Fruit fly (Drosophila melanogaster): ENCODE measurements around the gene CG3857.

The CG3857 gene

DNA sequence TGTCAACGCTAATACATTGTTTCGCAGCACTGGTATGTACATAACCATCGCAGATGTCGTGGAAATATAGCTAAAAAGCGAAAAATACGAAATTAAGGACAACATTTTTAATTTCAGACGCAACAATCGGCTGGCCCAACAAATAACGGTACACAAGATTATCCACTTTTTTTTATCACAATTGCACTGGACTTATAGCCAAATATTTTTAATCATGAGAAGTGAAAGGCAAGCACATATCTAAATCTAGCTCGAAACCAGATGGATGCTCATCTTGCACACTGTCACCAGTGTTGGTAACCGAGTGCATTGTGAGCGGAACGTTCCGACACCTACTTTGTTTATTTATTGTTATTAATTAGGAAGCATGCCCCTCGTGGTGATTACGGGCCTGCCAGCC is at the start of gene CG3857, which contains the start of gene CG3587 (continued):
- TF ChIP-seq amos (GFP tag; IDR thresholded peaks at IDR 0.05; ENCODE audit: partially characterized antibody): no peak
- no peak for TF ChIP-seq CG6813 (GFP tag; optimal IDR thresholded peaks at IDR 0.05)
- peak; percentile 58 for TF ChIP-seq NC2β (GFP tag; optimal IDR thresholded peaks at IDR 0.05)
- peak; percentile 66 for TF ChIP-seq CG14710 (tag; optimal IDR thresholded peaks at IDR 0.05)
- peak; percentile 10 for TF ChIP-seq Fer2 (tag; optimal IDR thresholded peaks at IDR 0.05)
- peak; percentile 46 for TF ChIP-seq CG17568 (GFP tag; optimal IDR thresholded peaks at IDR 0.05)
- no peak for TF ChIP-seq CG12071 (GFP tag; optimal IDR thresholded peaks at IDR 0.05)
- TF ChIP-seq Optix (GFP tag; IDR thresholded peaks at IDR 0.05): peak; percentile 60; the same call in 1 of the 3 replicates
- peak; percentile 76 to 78 for TF ChIP-seq chif (GFP tag; optimal IDR thresholded peaks at IDR 0.05)
- peak; percentile 79 for TF ChIP-seq CG3847 (GFP tag; IDR thresholded peaks at IDR 0.05)
- TF ChIP-seq CG12155 (GFP tag; optimal IDR thresholded peaks at IDR 0.05): peak; percentile 68
- TF ChIP-seq gcm2 (GFP tag; optimal IDR thresholded peaks at IDR 0.05): peak; percentile 59
- peak; percentile 38 for TF ChIP-seq twi (tag; optimal IDR thresholded peaks at IDR 0.05)
- no peak for TF ChIP-seq bowl (GFP tag; IDR thresholded peaks at IDR 0.05)
- peak; percentile 53 for TF ChIP-seq BEAF-32 (GFP tag; optimal IDR thresholded peaks at IDR 0.05)
- peak in 1 of 2 experiments; percentile 13 for TF ChIP-seq insv (GFP tag; optimal IDR thresholded peaks at IDR 0.05)
- no peak for TF ChIP-seq pita (GFP tag; optimal IDR thresholded peaks at IDR 0.05)
- TF ChIP-seq h (optimal IDR thresholded peaks at IDR 0.05): no peak
- TF ChIP-seq Bdp1 (GFP tag; optimal IDR thresholded peaks at IDR 0.05): peak; percentile 71
- TF ChIP-seq MESR4 (GFP tag; optimal IDR thresholded peaks at IDR 0.05): peak; percentile 40
- peak; percentile 43 for TF ChIP-seq NK7.1 (GFP tag; optimal IDR thresholded peaks at IDR 0.05)
- peak; percentile 19 for TF ChIP-seq CG2202 (tag; optimal IDR thresholded peaks at IDR 0.05)
- no peak for TF ChIP-seq Spps (tag; optimal IDR thresholded peaks at IDR 0.05)
- peak; percentile 81 for TF ChIP-seq Hmr (GFP tag; optimal IDR thresholded peaks at IDR 0.05)
- TF ChIP-seq Mrtf (GFP tag; IDR thresholded peaks at IDR 0.05): no peak
- peak; percentile 75 for TF ChIP-seq al (GFP tag; IDR thresholded peaks at IDR 0.05)
- peak; percentile 39; the same call in 1 of the 2 replicates for TF ChIP-seq CG31224 (GFP tag; IDR thresholded peaks at IDR 0.05)
- TF ChIP-seq CG31365 (tag; optimal IDR thresholded peaks at IDR 0.05): no peak
- peak; percentile 25 for TF ChIP-seq Lhr (GFP tag; optimal IDR thresholded peaks at IDR 0.05)
- no peak for TF ChIP-seq bbx (GFP tag; IDR thresholded peaks at IDR 0.05; ENCODE audit: partially characterized antibody)
- TF ChIP-seq CG8281 (tag; optimal IDR thresholded peaks at IDR 0.05): peak; percentile 11
- TF ChIP-seq CG1602 (GFP tag; optimal IDR thresholded peaks at IDR 0.05): peak; percentile 75
- TF ChIP-seq CG34224 (GFP tag; IDR thresholded peaks at IDR 0.05; ENCODE audit: partially characterized antibody): no peak
- TF ChIP-seq Xrp1 (GFP tag; IDR thresholded peaks at IDR 0.05): peak; percentile 77
- TF ChIP-seq Pdp1 (GFP tag; optimal IDR thresholded peaks at IDR 0.05): peak; percentile 79 to 92
- TF ChIP-seq jigr1 (GFP tag; IDR thresholded peaks at IDR 0.05): 0 out of 3 replicates have a peak, but pooled peaks have one; percentile 14
- no peak for TF ChIP-seq sc (optimal IDR thresholded peaks at IDR 0.05)
- peak; percentile 29 for TF ChIP-seq sc (GFP tag; optimal IDR thresholded peaks at IDR 0.05)
- peak; percentile 6 for TF ChIP-seq scrt (GFP tag; optimal IDR thresholded peaks at IDR 0.05)
- peak; percentile 70 for TF ChIP-seq CG9817 (tag; optimal IDR thresholded peaks at IDR 0.05)
- peak; percentile 37 for TF ChIP-seq CG7928 (GFP tag; optimal IDR thresholded peaks at IDR 0.05)
- TF ChIP-seq luna (GFP tag; optimal IDR thresholded peaks at IDR 0.05): no peak
- TF ChIP-seq CG2116 (GFP tag; optimal IDR thresholded peaks at IDR 0.05): peak; percentile 63
- no peak for TF ChIP-seq nau (GFP tag; optimal IDR thresholded peaks at IDR 0.05)
- TF ChIP-seq Hr78 (GFP tag; optimal IDR thresholded peaks at IDR 0.05): peak in 1 of 2 experiments; percentile 17

Data from whole organism, embryonic.